Fruit fly (Drosophila melanogaster) whole organism, prepupa: Measurements from ENCODE around the gene beta-PheRS.

Experiments used
- CG11294 ChIP-seq: fragments of 200-800 bp; sonication (Bioruptor generic); IDR thresholded peaks from 2 replicates; pipeline ENCODE4 v1.3.6; 2022; ENCODE audit warnings: missing biosample characterization, missing genetic modification characterization
- CG6163 ChIP-seq: fragments of 200-800 bp; sonication (Bioruptor generic); IDR thresholded peaks from 3 replicates; pipeline ENCODE4 v1.3.6; 2022; ENCODE audit warnings: missing biosample characterization, missing genetic modification characterization
- CG6276 ChIP-seq: fragments of 200-800 bp; sonication (Bioruptor generic); optimal IDR thresholded peaks from 2 replicates; lab custom pipeline; 2017; ENCODE audit warnings: missing biosample characterization, mild to moderate bottlenecking, missing genetic modification characterization
- CG6792 ChIP-seq: fragments of 200-800 bp; sonication (Bioruptor generic); optimal IDR thresholded peaks from 3 replicates; lab custom pipeline; 2016; ENCODE audit warnings: missing biosample characterization, missing genetic modification characterization
- CG6854 ChIP-seq: fragments of 200-800 bp; sonication (Bioruptor generic); optimal IDR thresholded peaks from 2 replicates; lab custom pipeline; 2017; ENCODE audit warnings: missing biosample characterization, mild to moderate bottlenecking, missing genetic modification characterization
- Ets21C ChIP-seq: fragments of 200-800 bp; sonication (Bioruptor generic); optimal IDR thresholded peaks from 3 replicates; lab custom pipeline; 2016; ENCODE audit warnings: missing biosample characterization, missing genetic modification characterization
- Gug ChIP-seq: fragments of 200-800 bp; sonication (Bioruptor generic); IDR thresholded peaks from 2 replicates; pipeline ENCODE4 v1.3.6; 2022; ENCODE audit warnings: missing biosample characterization, missing genetic modification characterization
- Hr38 ChIP-seq: sonication (Bioruptor generic); optimal IDR thresholded peaks from 2 replicates; lab custom pipeline; 2016; ENCODE audit warnings: missing biosample characterization, missing genetic modification characterization
- OdsH ChIP-seq: fragments of 200-800 bp; sonication (Bioruptor generic); optimal IDR thresholded peaks from 3 replicates; lab custom pipeline; 2016; ENCODE audit warnings: missing biosample characterization, missing genetic modification characterization
- cyc ChIP-seq: fragments of 200-800 bp; sonication (Bioruptor generic); optimal IDR thresholded peaks from 3 replicates; lab custom pipeline; 2016; ENCODE audit warnings: missing biosample characterization, missing genetic modification characterization
- dac ChIP-seq: fragments of 200-800 bp; sonication (Bioruptor generic); optimal IDR thresholded peaks from 2 replicates; lab custom pipeline; 2017; ENCODE audit warnings: missing biosample characterization, mild to moderate bottlenecking, missing genetic modification characterization
- fkh ChIP-seq: fragments of 200-800 bp; sonication (Bioruptor generic); optimal IDR thresholded peaks from 3 replicates; lab custom pipeline; 2017; ENCODE audit warnings: missing biosample characterization, mild to moderate bottlenecking, missing genetic modification characterization, moderate library complexity

DNA sequence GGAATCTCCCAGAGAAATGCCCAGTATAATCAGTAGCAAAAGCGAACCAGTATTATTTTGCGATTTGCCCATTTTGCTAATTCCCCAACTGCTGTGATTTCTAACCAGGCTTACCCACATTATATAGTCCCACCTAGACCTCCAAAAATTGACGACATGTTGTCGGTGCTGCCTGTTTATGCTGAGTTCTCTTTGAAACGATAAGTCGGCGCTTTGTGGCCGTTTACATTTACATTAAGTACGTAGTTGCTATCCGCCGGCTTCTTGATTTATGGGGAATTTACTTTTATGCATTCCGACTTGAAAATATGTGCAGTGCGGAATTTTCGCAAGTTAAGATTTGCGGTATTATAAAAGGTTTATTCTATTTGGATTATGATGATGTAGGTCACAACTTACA lies 41.8 kb upstream of the beta-PheRS start, which contains the start of gene CG5715:
- TF ChIP-seq CG6276 (no peak), dac (GFP tag; lab: Kevin White, UChicago) (no peak), Gug (GFP tag; lab: Robert Waterston, UW) (no peak), Ets21C (GFP tag; lab: Kevin White, UChicago) (no peak), cyc (no peak), OdsH (no peak), Hr38 (no peak), CG6163 (GFP tag; lab: Robert Waterston, UW) (no peak), CG11294 (GFP tag; lab: Robert Waterston, UW) (no peak), CG6792 (GFP tag; lab: Kevin White, UChicago) (no peak), fkh (GFP tag; lab: Kevin White, UChicago) (no peak), CG6854 (GFP tag; lab: Kevin White, UChicago) (no peak)
